Fruit fly (Drosophila melanogaster): Measurements from ENCODE around the gene CG15170.

Gene CG15170

DNA sequence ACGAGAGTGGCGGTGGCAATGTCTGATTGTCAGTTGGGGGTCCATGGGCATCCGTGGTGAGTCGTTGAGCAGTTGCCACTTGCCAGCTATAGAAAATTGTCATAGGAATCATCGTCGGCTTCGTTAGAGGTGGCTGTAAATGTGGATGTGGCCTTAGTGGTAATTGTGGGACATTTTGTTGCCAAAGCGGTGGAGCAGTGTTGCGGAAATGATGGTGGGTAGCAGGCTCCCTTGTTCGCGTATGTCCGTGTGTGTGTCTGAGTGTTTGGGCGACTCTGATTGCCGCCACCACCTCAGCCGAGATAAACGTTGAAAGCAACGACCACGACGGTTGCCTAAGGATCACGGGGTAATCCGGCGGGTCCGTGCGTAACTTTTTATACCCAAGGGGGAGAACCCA is 27.0 kb upstream of the CG15170 start:
- TF ChIP-seq CG31627 (GFP tag; optimal IDR thresholded peaks at IDR 0.05): no peak
- TF ChIP-seq CG6808 (GFP tag; optimal IDR thresholded peaks at IDR 0.05): no peak
- TF ChIP-seq pdm3 (GFP tag; optimal IDR thresholded peaks at IDR 0.05): no peak
- TF ChIP-seq fd85E (GFP tag; optimal IDR thresholded peaks at IDR 0.05): no peak
- TF ChIP-seq dac (GFP tag; optimal IDR thresholded peaks at IDR 0.05): no peak
- TF ChIP-seq CG11294 (GFP tag; IDR thresholded peaks at IDR 0.05): no peak

DNA sequence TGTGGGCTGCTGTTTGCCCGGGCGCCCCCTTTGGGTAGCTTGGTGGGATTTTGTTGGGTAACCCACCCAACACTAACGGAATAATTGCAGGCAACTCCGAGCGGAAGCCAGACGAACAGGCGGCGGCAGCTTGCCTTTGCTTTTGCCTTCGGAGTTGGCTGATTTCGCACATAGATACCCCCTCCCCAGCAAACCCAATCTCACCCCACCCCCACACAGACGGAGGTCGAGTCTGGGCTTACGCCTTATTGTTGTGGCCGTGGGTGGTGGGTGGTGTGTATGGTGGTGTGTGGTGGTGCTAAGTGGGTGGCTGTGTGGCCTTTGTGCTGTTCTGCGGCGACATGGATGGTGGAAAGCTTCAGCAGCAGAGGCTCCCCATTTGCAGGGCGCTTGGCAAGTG is 25.6 kb upstream of the CG15170 start:
- TF ChIP-seq CG7368 (GFP tag; optimal IDR thresholded peaks at IDR 0.05): peak; percentile 45
- no peak for TF ChIP-seq CG6163 (GFP tag; IDR thresholded peaks at IDR 0.05)
- TF ChIP-seq CG31627 (GFP tag; optimal IDR thresholded peaks at IDR 0.05): no peak
- no peak for TF ChIP-seq Smox (GFP tag; optimal IDR thresholded peaks at IDR 0.05)

- TF ChIP-seq CG8119 (GFP tag; IDR thresholded peaks at IDR 0.05) (no peak), Ets21C (GFP tag; optimal IDR thresholded peaks at IDR 0.05) (no peak), Gug (GFP tag; IDR thresholded peaks at IDR 0.05) (no peak), CG6808 (GFP tag; optimal IDR thresholded peaks at IDR 0.05) (no peak), vri (GFP tag; optimal IDR thresholded peaks at IDR 0.05) (no peak), salr (GFP tag; optimal IDR thresholded peaks at IDR 0.05) (no peak), achi (GFP tag; optimal IDR thresholded peaks at IDR 0.05) (no peak), Sox14 (GFP tag; optimal IDR thresholded peaks at IDR 0.05) (no peak), Sox15 (GFP tag; optimal IDR thresholded peaks at IDR 0.05) (no peak), OdsH (GFP tag; optimal IDR thresholded peaks at IDR 0.05) (no peak), ss (GFP tag; optimal IDR thresholded peaks at IDR 0.05) (no peak), cyc (GFP tag; optimal IDR thresholded peaks at IDR 0.05) (no peak), CG11294 (GFP tag; IDR thresholded peaks at IDR 0.05) (no peak), Eip93F (GFP tag; optimal IDR thresholded peaks at IDR 0.05) (no peak), CG8319 (GFP tag; optimal IDR thresholded peaks at IDR 0.05) (no peak), CG8632 (GFP tag; optimal IDR thresholded peaks at IDR 0.05) (no peak)
Observed at dm6 chr2L:19014881-19015366, 24.9 kb upstream of the CG15170 start.

DNA sequence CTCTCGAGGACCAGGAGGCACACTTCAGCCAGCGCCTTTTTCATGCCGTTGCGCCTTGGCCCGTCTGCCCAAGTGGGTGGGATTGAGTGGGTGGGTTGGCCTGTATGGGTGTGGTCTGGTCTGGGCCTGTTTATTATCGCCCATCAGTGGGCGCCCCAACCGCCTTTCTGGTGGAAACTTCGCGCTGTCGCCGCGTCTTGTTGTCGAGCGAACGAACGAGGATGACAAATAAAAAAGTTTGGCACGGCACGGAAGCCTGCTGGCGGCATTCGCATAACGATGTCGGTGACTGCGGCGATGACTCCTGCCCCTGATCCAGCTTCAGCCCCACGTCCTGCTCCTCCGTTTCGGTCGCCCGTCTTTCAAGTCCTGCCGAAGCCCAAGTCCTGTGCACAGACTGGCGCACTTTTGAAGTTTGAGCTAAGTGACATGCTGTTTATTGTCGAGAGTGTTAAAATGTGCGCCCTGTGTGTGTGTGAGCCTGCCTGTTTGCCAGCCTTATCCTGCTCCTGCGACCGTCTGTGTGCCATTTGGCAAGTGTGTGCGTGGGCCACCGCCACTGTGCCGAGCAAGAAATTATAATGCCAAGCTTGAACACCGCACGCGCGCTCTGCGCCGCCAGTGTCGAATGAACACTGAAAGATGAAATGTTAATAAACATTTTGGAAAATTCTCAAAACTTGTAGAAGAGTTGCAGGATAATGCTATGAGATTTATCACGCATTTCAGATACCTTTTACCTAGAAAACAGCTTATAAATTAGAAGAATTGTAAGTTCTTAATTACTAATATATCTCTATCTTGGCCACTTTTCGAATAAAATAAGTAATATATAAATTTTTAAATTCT is 24.2 kb upstream of the CG15170 start:
- TF ChIP-seq CG10631 (GFP tag; optimal IDR thresholded peaks at IDR 0.05) (peak; percentile 41), CG9139 (GFP tag; optimal IDR thresholded peaks at IDR 0.05) (peak; percentile 33), CG8632 (GFP tag; optimal IDR thresholded peaks at IDR 0.05) (peak; percentile 44), CG8319 (GFP tag; optimal IDR thresholded peaks at IDR 0.05) (no peak), cyc (GFP tag; optimal IDR thresholded peaks at IDR 0.05) (peak; percentile 11), CG16779 (tag; optimal IDR thresholded peaks at IDR 0.05) (peak; percentile 10), topi (GFP tag; optimal IDR thresholded peaks at IDR 0.05) (peak; percentile 34), Hr39 (GFP tag; optimal IDR thresholded peaks at IDR 0.05) (no peak), CG6792 (GFP tag; optimal IDR thresholded peaks at IDR 0.05) (peak; percentile 29), spab (GFP tag; optimal IDR thresholded peaks at IDR 0.05) (peak; percentile 48), dac (GFP tag; optimal IDR thresholded peaks at IDR 0.05) (no peak), acj6 (GFP tag; optimal IDR thresholded peaks at IDR 0.05) (peak; percentile 49), CG6163 (GFP tag; IDR thresholded peaks at IDR 0.05) (no peak), Smox (GFP tag; optimal IDR thresholded peaks at IDR 0.05) (peak; percentile 28), Eip78C (GFP tag) (peak; percentile 86), eg (GFP tag; IDR thresholded peaks at IDR 0.05) (no peak), CG3032 (tag; optimal IDR thresholded peaks at IDR 0.05) (peak; percentile 66), Hr38 (GFP tag; optimal IDR thresholded peaks at IDR 0.05) (no peak), esn (GFP tag; optimal IDR thresholded peaks at IDR 0.05) (peak; percentile 54), dsx (GFP tag; optimal IDR thresholded peaks at IDR 0.05; ENCODE audit: poor library complexity, severe bottlenecking) (peak; percentile 61), svp (GFP tag) (peak; percentile 73), CG6808 (GFP tag; optimal IDR thresholded peaks at IDR 0.05) (peak; percentile 70), CG15336 (GFP tag; IDR thresholded peaks at IDR 0.05) (peak; percentile 47), CG10669 (GFP tag; optimal IDR thresholded peaks at IDR 0.05) (peak; percentile 59), OdsH (GFP tag; optimal IDR thresholded peaks at IDR 0.05) (peak; percentile 52), Met (GFP tag; optimal IDR thresholded peaks at IDR 0.05) (peak; percentile 11), CG7368 (GFP tag; optimal IDR thresholded peaks at IDR 0.05) (no peak), CG8119 (GFP tag; IDR thresholded peaks at IDR 0.05) (peak; percentile 40; the same call in 1 of the 3 replicates), Hr4 (GFP tag; optimal IDR thresholded peaks at IDR 0.05) (peak; percentile 39), CG4318 (GFP tag; optimal IDR thresholded peaks at IDR 0.05) (peak; percentile 15)

Measured in whole organism, prepupa.